Worm (Caenorhabditis elegans) whole organism, L1 larva: ENCODE results near the gene clec-38.

Experiments used
- ceh-82 ChIP-seq, 3 experiments: fragments of 150-350 bp in 1 of 3; sonication (generic microtip) in 2 of 3; optimal IDR thresholded peaks; 2 replicates each; lab custom pipeline; 2014 to 2017; ENCODE audit warnings: missing biosample characterization in 3 of 3, missing genetic modification characterization in 3 of 3
- mab-9 ChIP-seq: fragments of 200-800 bp; sonication (Bioruptor generic); IDR thresholded peaks from 2 replicates; pipeline ENCODE4 v1.3.6; 2022; ENCODE audit warnings: missing genetic modification reagents, missing genetic modification characterization, missing compliant biosample characterization
- mdl-1 ChIP-seq, 2 experiments: fragments of 150-350 bp; optimal IDR thresholded peaks; 2 replicates each; lab custom pipeline; 2014 to 2017; ENCODE audit warnings: missing biosample characterization in 2 of 2, missing genetic modification characterization in 2 of 2, inconsistent platforms in 1 of 2
- rnt-1 ChIP-seq: sonication (generic microtip); optimal IDR thresholded peaks from 2 replicates; lab custom pipeline; 2016; ENCODE audit warnings: mild to moderate bottlenecking, missing genetic modification characterization, moderate library complexity, missing compliant biosample characterization
- unc-130 ChIP-seq: fragments of 150-350 bp; optimal IDR thresholded peaks from 2 replicates; lab custom pipeline; 2017; ENCODE audit warnings: missing biosample characterization, missing genetic modification characterization, inconsistent platforms
- zag-1 ChIP-seq: fragments of 150-350 bp; optimal IDR thresholded peaks from 2 replicates; lab custom pipeline; 2014; ENCODE audit warnings: missing biosample characterization, missing genetic modification characterization
- ztf-11 ChIP-seq, 2 experiments: sonication (generic microtip); optimal IDR thresholded peaks; 2 replicates each; lab custom pipeline; 2016 to 2017; ENCODE audit warnings: missing genetic modification characterization in 2 of 2, missing biosample characterization in 1 of 2, missing compliant biosample characterization in 1 of 2

ce11 chrV:16733681-16734080 lies 1.7 kb downstream of the clec-38 start, which contains the start of gene T25E12.16:
- no peak for TF ChIP-seq zag-1 (tag; lab: Kevin White, UChicago)
- TF ChIP-seq mab-9, result no peak
- TF ChIP-seq ztf-11 (tag; optimal IDR thresholded peaks at IDR 0.05; lab: Kevin White, UChicago), result no peak
- TF ChIP-seq rnt-1, result no peak
- no peak for TF ChIP-seq unc-130 (tag; lab: Kevin White, UChicago)
- no peak for TF ChIP-seq ceh-82 (tag; optimal IDR thresholded peaks at IDR 0.05; lab: Kevin White, UChicago)
- TF ChIP-seq mdl-1 (tag; optimal IDR thresholded peaks at IDR 0.05; lab: Kevin White, UChicago), result no peak
